Worm (Caenorhabditis elegans): ENCODE measurements around the gene R13H4.5.

DNA sequence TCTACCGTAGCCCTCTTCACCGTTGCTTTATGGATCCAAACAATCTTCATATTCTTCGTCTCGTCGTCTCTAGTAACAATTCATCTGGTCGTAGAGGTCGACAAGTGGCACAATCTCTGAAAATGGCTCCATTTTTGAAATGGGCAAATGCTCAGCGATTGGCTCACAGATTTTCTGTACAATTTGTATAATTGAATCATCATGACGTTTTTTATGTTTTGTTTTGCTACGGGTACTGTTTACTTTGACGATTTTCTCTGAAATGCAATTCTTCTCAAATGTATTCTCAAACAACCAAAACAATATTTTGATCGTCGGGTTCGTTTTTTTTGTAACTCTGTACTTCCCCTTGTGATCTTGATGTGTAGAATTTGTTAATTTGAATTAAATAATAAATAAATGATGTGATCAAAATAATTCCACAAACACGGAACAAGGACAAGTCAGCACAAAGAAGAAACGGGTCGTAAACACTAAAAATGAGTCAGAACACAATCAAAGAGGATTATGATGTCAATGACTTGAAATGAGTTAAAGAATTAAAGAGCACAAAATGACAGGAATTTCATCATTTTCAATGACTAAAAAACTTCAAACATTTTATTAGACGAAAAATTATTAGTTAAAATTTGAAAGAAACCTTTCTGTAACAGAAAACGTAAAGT lies 1.5 kb downstream of the R13H4.5 start:
- TF ChIP-seq akir-1 (GFP tag; optimal IDR thresholded peaks at IDR 0.05) (no peak), somi-1 (GFP tag; optimal IDR thresholded peaks at IDR 0.05) (no peak), rcor-1 (GFP tag; IDR thresholded peaks at IDR 0.05) (no peak), ZK185.1 (tag; optimal IDR thresholded peaks at IDR 0.05; ENCODE audit: poor library complexity, severe bottlenecking) (no peak), cebp-2 (GFP tag; IDR thresholded peaks at IDR 0.05) (no peak), atf-7 (tag; optimal IDR thresholded peaks at IDR 0.05) (no peak), hsf-1 (GFP tag; IDR thresholded peaks at IDR 0.05) (no peak), dpl-1 (GFP tag; optimal IDR thresholded peaks at IDR 0.05) (no peak), mcd-1 (GFP tag; IDR thresholded peaks at IDR 0.05) (no peak), nfyb-1 (GFP tag; IDR thresholded peaks at IDR 0.05) (no peak), pha-4 (tag; optimal IDR thresholded peaks at IDR 0.05) (no peak), F10E7.11 (tag; optimal IDR thresholded peaks at IDR 0.05) (no peak), chd-7 (tag; optimal IDR thresholded peaks at IDR 0.05) (no peak)
